Worm (Caenorhabditis elegans) whole organism, L4/young adult: Measurements from ENCODE around the gene F59E12.17.

Source experiments
- W03F9.2 ChIP-seq: fragments of 150-350 bp; optimal IDR thresholded peaks from 2 replicates; lab custom pipeline; 2014; ENCODE audit warnings: missing biosample characterization, missing genetic modification characterization
- dao-5 ChIP-seq: sonication (generic microtip); optimal IDR thresholded peaks from 2 replicates; lab custom pipeline; 2016; ENCODE audit warnings: missing genotype, missing genetic modification characterization, moderate library complexity, missing compliant biosample characterization
- him-1 ChIP-seq: sonication (generic microtip); optimal IDR thresholded peaks from 2 replicates; lab custom pipeline; 2016; ENCODE audit warnings: missing genotype, missing genetic modification reagents, missing genetic modification characterization, missing compliant biosample characterization

- no peak for TF ChIP-seq him-1 (tag; lab: Kevin White, UChicago)
- no peak for TF ChIP-seq W03F9.2
- TF ChIP-seq dao-5 (tag; lab: Kevin White, UChicago) = no peak
Measured at ce11 chrII:5669580-5669979, 20.3 kb upstream of the F59E12.17 start, which contains the start of gene C25H3.17.
